Worm (Caenorhabditis elegans) whole organism, early embryonic: ENCODE data around the gene gpa-3.

ENCODE experiments used
- F13C5.2 ChIP-seq: sonication (generic microtip); optimal IDR thresholded peaks from 2 replicates; lab custom pipeline; 2017; ENCODE audit warnings: mild to moderate bottlenecking, missing genetic modification characterization, inconsistent platforms, missing compliant biosample characterization
- ama-1 ChIP-seq: fragments of 150-350 bp; optimal IDR thresholded peaks from 2 replicates; lab custom pipeline; 2014
- ets-7 ChIP-seq: sonication (generic microtip); optimal IDR thresholded peaks from 2 replicates; lab custom pipeline; 2016; ENCODE audit warnings: missing genotype, missing genetic modification characterization, missing compliant biosample characterization
- flt-1 ChIP-seq: fragments of 200-800 bp; sonication (Bioruptor generic); IDR thresholded peaks from 2 replicates; pipeline ENCODE4 v1.3.6; 2022; ENCODE audit warnings: missing genetic modification characterization, missing compliant biosample characterization
- hmbx-1 ChIP-seq: sonication (generic microtip); optimal IDR thresholded peaks from 2 replicates; lab custom pipeline; 2016; ENCODE audit warnings: mild to moderate bottlenecking, missing genetic modification characterization, missing compliant biosample characterization
- hmg-4 ChIP-seq: fragments of 200-800 bp; sonication (Bioruptor generic); optimal IDR thresholded peaks from 2 replicates; lab custom pipeline; 2018; ENCODE audit warnings: mild to moderate bottlenecking, missing genetic modification characterization, missing compliant biosample characterization
- hnd-1 ChIP-seq: sonication (generic microtip); optimal IDR thresholded peaks from 2 replicates; lab custom pipeline; 2016; ENCODE audit warnings: missing genetic modification characterization, missing compliant biosample characterization
- tbx-11 ChIP-seq: fragments of 200-800 bp; sonication (Bioruptor generic); IDR thresholded peaks from 2 replicates; pipeline ENCODE4 v1.3.6; 2022; ENCODE audit warnings: missing genetic modification characterization, missing compliant biosample characterization
- tbx-37 ChIP-seq: fragments of 200-800 bp; sonication (Bioruptor generic); conservative IDR thresholded peaks from 2 replicates; pipeline ENCODE4 v1.3.6; 2022; ENCODE audit warnings: missing genetic modification reagents, missing genetic modification characterization, missing compliant biosample characterization

- TF ChIP-seq tbx-37 (GFP tag; lab: Robert Waterston, UW) (no peak), ama-1 (lab: Kevin White, UChicago) (no peak), ets-7 (no peak), F13C5.2 (tag; lab: Kevin White, UChicago) (no peak), hnd-1 (no peak), flt-1 (GFP tag; lab: Robert Waterston, UW) (no peak), hmbx-1 (no peak), tbx-11 (GFP tag; lab: Robert Waterston, UW) (no peak), hmg-4 (no peak)
Measured at ce11 chrV:9324167-9324566, 35.4 kb downstream of the gpa-3 start.
